Fruit fly (Drosophila melanogaster) ovary, adult (tissue): ENCODE results near the gene CG43673.
"Not testable (repeated sequence)": the region's sequence is repeated elsewhere in the genome, so short reads cannot be mapped to it uniquely, and the experiment has no call there.

ENCODE experiments used
- CG17801 ChIP-seq: fragments of 200-800 bp; optimal IDR thresholded peaks from 2 replicates; lab custom pipeline; 2019; ENCODE audit warnings: missing biosample characterization, mild to moderate bottlenecking, missing genetic modification characterization, moderate library complexity; ENCODE audit not compliant: partially characterized antibody

Gene CG43673

dm6 chrX:15799085-15799557 lies 20.2 kb downstream of the CG43673 start, which contains the start of the genes sordd2 and CG15602:
sordd2 (minus strand) TSS chrX:15799162.
CG15602 (plus strand) TSS chrX:15799426.
- not testable (repeated sequence) for TF ChIP-seq CG17801

- TF ChIP-seq CG17801: peak; percentile 6
Observed at dm6 chrX:15802880-15803650, 24.1 kb downstream of the CG43673 start.

- no peak for TF ChIP-seq CG17801
Observed at dm6 chrX:15803764-15804563, 25.0 kb downstream of the CG43673 start, which contains the start of the genes PGRP-LE and sd. PGRP-LE (minus strand) TSS chrX:15803880. sd (plus strand) TSS chrX:15804370.

- TF ChIP-seq CG17801: no peak
Observed at dm6 chrX:15804790-15805189, 25.8 kb downstream of the CG43673 start.

- TF ChIP-seq CG17801: no peak
Observed at dm6 chrX:15805523-15805922, 26.6 kb downstream of the CG43673 start.

dm6 chrX:15807915-15808314 lies 29.0 kb downstream of the CG43673 start:
- no peak for TF ChIP-seq CG17801

- TF ChIP-seq CG17801: no peak
Observed at dm6 chrX:15809255-15809654, 30.3 kb downstream of the CG43673 start, which contains the start of gene CG8509. CG8509 (plus strand) TSS chrX:15809555.

- peak; percentile 84 for TF ChIP-seq CG17801
Observed at dm6 chrX:15811666-15812614, 33.0 kb downstream of the CG43673 start.

dm6 chrX:15812615-15812995 lies 33.7 kb downstream of the CG43673 start:
- no peak for TF ChIP-seq CG17801

dm6 chrX:15813224-15813623 lies 34.3 kb downstream of the CG43673 start:
- TF ChIP-seq CG17801: no peak

dm6 chrX:15814485-15814884 lies 35.5 kb downstream of the CG43673 start:
- TF ChIP-seq CG17801: no peak

- TF ChIP-seq CG17801: no peak
Observed at dm6 chrX:15816127-15816526, 37.2 kb downstream of the CG43673 start.

- no peak for TF ChIP-seq CG17801
Observed at dm6 chrX:15816905-15817304, 38.0 kb downstream of the CG43673 start.

- TF ChIP-seq CG17801: no peak
Observed at dm6 chrX:15817823-15818222, 38.9 kb downstream of the CG43673 start.

- TF ChIP-seq CG17801: no peak
Observed at dm6 chrX:15818608-15819184, 39.8 kb downstream of the CG43673 start.

- TF ChIP-seq CG17801: no peak
Observed at dm6 chrX:15822363-15822762, 43.4 kb downstream of the CG43673 start.
